Worm (Caenorhabditis elegans) whole organism, young adult: ENCODE results near the gene ets-10.
A peak's percentile ranks its signal among the peaks of the same experiment; 100 is the strongest.

Experiments
- B0019.2 ChIP-seq: fragments of 200-800 bp; sonication (Bioruptor generic); conservative IDR thresholded peaks from 2 replicates; pipeline ENCODE4 v1.3.6; 2022; ENCODE audit warnings: missing genetic modification reagents, missing genetic modification characterization, missing compliant biosample characterization
- B0035.1 ChIP-seq: sonication (generic microtip); optimal IDR thresholded peaks from 2 replicates; lab custom pipeline; 2016; ENCODE audit warnings: missing genetic modification characterization, mild to moderate bottlenecking, missing compliant biosample characterization, missing genotype, missing genetic modification reagents
- B0336.3 ChIP-seq: fragments of 200-800 bp; sonication (Bioruptor generic); IDR thresholded peaks from 2 replicates; pipeline ENCODE4 v1.3.6; 2022; ENCODE audit warnings: missing genetic modification characterization, missing compliant biosample characterization
- F10E7.11 ChIP-seq: sonication (generic microtip); optimal IDR thresholded peaks from 2 replicates; lab custom pipeline; 2017; ENCODE audit warnings: mild to moderate bottlenecking, missing genetic modification characterization, moderate library complexity, missing compliant biosample characterization
- F22D6.2 ChIP-seq: sonication (generic microtip); optimal IDR thresholded peaks from 2 replicates; lab custom pipeline; 2016; ENCODE audit warnings: mild to moderate bottlenecking, missing genetic modification characterization, missing compliant biosample characterization
- F33H1.4 ChIP-seq: fragments of 200-800 bp; sonication (Bioruptor generic); IDR thresholded peaks from 2 replicates; pipeline ENCODE4 v1.3.6; 2022; ENCODE audit warnings: missing genetic modification reagents, missing genetic modification characterization, missing compliant biosample characterization
- F39B2.1 ChIP-seq: fragments of 200-800 bp; sonication (Bioruptor generic); IDR thresholded peaks from 2 replicates; pipeline ENCODE4 v1.3.6; 2022; ENCODE audit warnings: missing genetic modification reagents, missing genetic modification characterization, missing compliant biosample characterization
- F52B5.7 ChIP-seq: sonication (generic microtip); optimal IDR thresholded peaks from 2 replicates; lab custom pipeline; 2016; ENCODE audit warnings: mild to moderate bottlenecking, missing genetic modification characterization, missing compliant biosample characterization
- F57A8.1 ChIP-seq: fragments of 200-800 bp; sonication (Bioruptor generic); optimal IDR thresholded peaks from 2 replicates; lab custom pipeline; 2018; ENCODE audit warnings: mild to moderate bottlenecking, missing genetic modification characterization, moderate library complexity, missing compliant biosample characterization
- F57C9.4 ChIP-seq: sonication (generic microtip); optimal IDR thresholded peaks from 2 replicates; lab custom pipeline; 2017; ENCODE audit warnings: mild to moderate bottlenecking, missing genetic modification characterization, missing compliant biosample characterization
- K12H6.12 ChIP-seq: fragments of 200-800 bp; sonication (Bioruptor generic); optimal IDR thresholded peaks from 2 replicates; lab custom pipeline; 2018; ENCODE audit warnings: mild to moderate bottlenecking, missing genetic modification characterization, missing compliant biosample characterization
- T07F8.4 ChIP-seq: sonication (generic microtip); optimal IDR thresholded peaks from 2 replicates; lab custom pipeline; 2016; ENCODE audit warnings: mild to moderate bottlenecking, missing genetic modification characterization, moderate library complexity, missing compliant biosample characterization
- T26A5.8 ChIP-seq: sonication (generic microtip); optimal IDR thresholded peaks from 2 replicates; lab custom pipeline; 2016; ENCODE audit warnings: missing genetic modification characterization, missing compliant biosample characterization
- Y53F4B.3 ChIP-seq: fragments of 200-800 bp; sonication (Bioruptor generic); IDR thresholded peaks from 2 replicates; pipeline ENCODE4 v1.3.6; 2022; ENCODE audit warnings: missing genetic modification reagents, missing genetic modification characterization, missing compliant biosample characterization
- Y53G8AR.9 ChIP-seq: fragments of 200-800 bp; sonication (Bioruptor generic); conservative IDR thresholded peaks from 2 replicates; pipeline ENCODE4 v1.3.6; 2022; ENCODE audit warnings: missing genetic modification reagents, missing genetic modification characterization, missing compliant biosample characterization
- Y56A3A.18 ChIP-seq: fragments of 200-800 bp; sonication (Bioruptor generic); IDR thresholded peaks from 2 replicates; pipeline ENCODE4 v1.3.6; 2022; ENCODE audit warnings: missing genetic modification reagents, missing genetic modification characterization, missing compliant biosample characterization
- Y79H2A.3 ChIP-seq: fragments of 200-800 bp; sonication (Bioruptor generic); conservative IDR thresholded peaks from 2 replicates; pipeline ENCODE4 v1.3.6; 2022; ENCODE audit warnings: missing genetic modification reagents, missing genetic modification characterization, missing compliant biosample characterization
- ZK185.1 ChIP-seq: sonication (generic microtip); optimal IDR thresholded peaks from 2 replicates; lab custom pipeline; 2016; ENCODE audit warnings: mild to moderate bottlenecking, missing genetic modification characterization, missing compliant biosample characterization; ENCODE audit not compliant: poor library complexity, severe bottlenecking
- aptf-2 ChIP-seq: fragments of 200-800 bp; sonication (Bioruptor generic); conservative IDR thresholded peaks from 2 replicates; pipeline ENCODE4 v1.3.6; 2022; ENCODE audit warnings: missing genetic modification reagents, missing genetic modification characterization, missing compliant biosample characterization
- attf-3 ChIP-seq: fragments of 200-800 bp; sonication (Bioruptor generic); conservative IDR thresholded peaks from 2 replicates; pipeline ENCODE4 v1.3.6; 2022; ENCODE audit warnings: missing genetic modification reagents, missing genetic modification characterization, missing compliant biosample characterization
- attf-5 ChIP-seq: fragments of 200-800 bp; sonication (Bioruptor generic); optimal IDR thresholded peaks from 2 replicates; lab custom pipeline; 2018; ENCODE audit warnings: mild to moderate bottlenecking, missing genetic modification characterization, missing compliant biosample characterization
- cebp-2 ChIP-seq: fragments of 200-800 bp; sonication (Bioruptor generic); IDR thresholded peaks from 2 replicates; pipeline ENCODE4 v1.3.6; 2022; ENCODE audit warnings: missing genetic modification characterization, missing compliant biosample characterization
- ceh-58 ChIP-seq: fragments of 200-800 bp; sonication (Bioruptor generic); IDR thresholded peaks from 2 replicates; pipeline ENCODE4 v1.3.6; 2022; ENCODE audit warnings: missing genetic modification characterization, missing compliant biosample characterization
- dox-1 ChIP-seq: fragments of 200-800 bp; sonication (Bioruptor generic); IDR thresholded peaks from 2 replicates; pipeline ENCODE4 v1.3.6; 2022; ENCODE audit warnings: missing genetic modification reagents, missing genetic modification characterization, missing compliant biosample characterization
- dpff-1 ChIP-seq: sonication (generic microtip); optimal IDR thresholded peaks from 2 replicates; lab custom pipeline; 2017; ENCODE audit warnings: mild to moderate bottlenecking, missing genetic modification characterization, missing compliant biosample characterization
- egl-18 ChIP-seq: fragments of 200-800 bp; sonication (Bioruptor generic); IDR thresholded peaks from 2 replicates; pipeline ENCODE4 v1.3.6; 2022; ENCODE audit warnings: missing genetic modification reagents, missing genetic modification characterization, missing compliant biosample characterization
- egrh-3 ChIP-seq: fragments of 200-800 bp; sonication (Bioruptor generic); IDR thresholded peaks from 2 replicates; pipeline ENCODE4 v1.3.6; 2022; ENCODE audit warnings: missing genetic modification reagents, missing genetic modification characterization, missing compliant biosample characterization
- gei-17 ChIP-seq: fragments of 200-800 bp; sonication (Bioruptor generic); optimal IDR thresholded peaks from 2 replicates; lab custom pipeline; 2018; ENCODE audit warnings: mild to moderate bottlenecking, missing genetic modification characterization, missing compliant biosample characterization
- hmg-20 ChIP-seq: fragments of 200-800 bp; sonication (Bioruptor generic); IDR thresholded peaks from 2 replicates; pipeline ENCODE4 v1.3.6; 2022; ENCODE audit warnings: missing genetic modification reagents, missing genetic modification characterization, missing compliant biosample characterization
- hrde-1 ChIP-seq: sonication (generic microtip); optimal IDR thresholded peaks from 2 replicates; lab custom pipeline; 2016; ENCODE audit warnings: missing genetic modification characterization, mild to moderate bottlenecking, missing compliant biosample characterization, moderate library complexity, missing genotype, missing genetic modification reagents, borderline replicate concordance
- hsf-1 ChIP-seq: fragments of 200-800 bp; sonication (Bioruptor generic); IDR thresholded peaks from 2 replicates; pipeline ENCODE4 v1.3.6; 2022; ENCODE audit warnings: missing genetic modification reagents, missing genetic modification characterization, missing compliant biosample characterization
- let-526 ChIP-seq: fragments of 200-800 bp; sonication (Bioruptor generic); IDR thresholded peaks from 2 replicates; pipeline ENCODE4 v1.3.6; 2022; ENCODE audit warnings: missing genetic modification reagents, missing genetic modification characterization, missing compliant biosample characterization
- let-607 ChIP-seq, 2 experiments: fragments of 200-800 bp in 1 of 2; sonication (Bioruptor generic) in 1 of 2; sonication (generic microtip) in 1 of 2; optimal IDR thresholded peaks; 2 replicates each; lab custom pipeline; 2016 to 2018; ENCODE audit warnings: mild to moderate bottlenecking in 2 of 2, missing compliant biosample characterization in 2 of 2, missing genetic modification characterization in 2 of 2, moderate library complexity in 2 of 2, missing genotype in 1 of 2
- lir-1 ChIP-seq: fragments of 200-800 bp; sonication (Bioruptor generic); conservative IDR thresholded peaks from 2 replicates; pipeline ENCODE4 v1.3.6; 2022; ENCODE audit warnings: missing genetic modification reagents, missing genetic modification characterization, missing compliant biosample characterization
- lsl-1 ChIP-seq: fragments of 200-800 bp; sonication (Bioruptor generic); optimal IDR thresholded peaks from 2 replicates; lab custom pipeline; 2018; ENCODE audit warnings: mild to moderate bottlenecking, missing genetic modification characterization, moderate library complexity, missing compliant biosample characterization
- madf-8 ChIP-seq: fragments of 200-800 bp; sonication (Bioruptor generic); conservative IDR thresholded peaks from 2 replicates; pipeline ENCODE4 v1.3.6; 2022; ENCODE audit warnings: missing genetic modification reagents, missing genetic modification characterization, missing compliant biosample characterization
- mes-4 ChIP-seq: sonication (generic microtip); optimal IDR thresholded peaks from 2 replicates; lab custom pipeline; 2016; ENCODE audit warnings: missing genotype, missing genetic modification characterization, missing compliant biosample characterization
- nhr-27 ChIP-seq: fragments of 200-800 bp; sonication (Bioruptor generic); optimal IDR thresholded peaks from 2 replicates; lab custom pipeline; 2018; ENCODE audit warnings: mild to moderate bottlenecking, missing genetic modification characterization, moderate library complexity, missing compliant biosample characterization
- pbrm-1 ChIP-seq: fragments of 200-800 bp; sonication (Bioruptor generic); IDR thresholded peaks from 2 replicates; pipeline ENCODE4 v1.3.6; 2022; ENCODE audit warnings: missing genetic modification reagents, missing genetic modification characterization, missing compliant biosample characterization
- pha-4 ChIP-seq: fragments of 150-350 bp; sonication (generic microtip); optimal IDR thresholded peaks from 2 replicates; lab custom pipeline; 2014; ENCODE audit warnings: missing biosample characterization, missing genetic modification reagents, missing genetic modification characterization
- repo-1 ChIP-seq: sonication (generic microtip); optimal IDR thresholded peaks from 2 replicates; lab custom pipeline; 2017; ENCODE audit warnings: mild to moderate bottlenecking, missing genetic modification characterization, missing compliant biosample characterization
- sdz-38 ChIP-seq: sonication (generic microtip); optimal IDR thresholded peaks from 2 replicates; lab custom pipeline; 2016; ENCODE audit warnings: missing genotype, missing genetic modification characterization, missing compliant biosample characterization
- snpc-4 ChIP-seq, 5 experiments: fragments of 150-350 bp in 1 of 5; sonication (generic microtip) in 4 of 5; optimal IDR thresholded peaks; 2 replicates each; lab custom pipeline; 2014 to 2018; ENCODE audit warnings: missing genetic modification characterization in 5 of 5, missing biosample characterization in 3 of 5, antibody characterized with exemption in 2 of 5, mild to moderate bottlenecking in 2 of 5, missing compliant biosample characterization in 2 of 5, missing genotype in 2 of 5, moderate library complexity in 2 of 5, missing genetic modification reagents in 1 of 5
- tbx-9 ChIP-seq: sonication (generic microtip); optimal IDR thresholded peaks from 2 replicates; lab custom pipeline; 2016; ENCODE audit warnings: borderline replicate concordance, missing genetic modification characterization, inconsistent platforms, missing compliant biosample characterization
- ztf-18 ChIP-seq: sonication (generic microtip); optimal IDR thresholded peaks from 2 replicates; lab custom pipeline; 2016; ENCODE audit warnings: missing genotype, mild to moderate bottlenecking, missing genetic modification characterization, missing compliant biosample characterization
- ztf-25 ChIP-seq: fragments of 200-800 bp; sonication (Bioruptor generic); IDR thresholded peaks from 2 replicates; pipeline ENCODE4 v1.3.6; 2022; ENCODE audit warnings: missing genetic modification reagents, missing genetic modification characterization, missing compliant biosample characterization
- ztf-28 ChIP-seq: fragments of 200-800 bp; sonication (Bioruptor generic); IDR thresholded peaks from 2 replicates; pipeline ENCODE4 v1.3.6; 2022; ENCODE audit warnings: missing genetic modification reagents, missing genetic modification characterization, missing compliant biosample characterization
- ztf-6 ChIP-seq: fragments of 200-800 bp; sonication (Bioruptor generic); IDR thresholded peaks from 2 replicates; pipeline ENCODE4 v1.3.6; 2022; ENCODE audit warnings: missing genetic modification reagents, missing genetic modification characterization, missing compliant biosample characterization

The ets-10 gene

DNA sequence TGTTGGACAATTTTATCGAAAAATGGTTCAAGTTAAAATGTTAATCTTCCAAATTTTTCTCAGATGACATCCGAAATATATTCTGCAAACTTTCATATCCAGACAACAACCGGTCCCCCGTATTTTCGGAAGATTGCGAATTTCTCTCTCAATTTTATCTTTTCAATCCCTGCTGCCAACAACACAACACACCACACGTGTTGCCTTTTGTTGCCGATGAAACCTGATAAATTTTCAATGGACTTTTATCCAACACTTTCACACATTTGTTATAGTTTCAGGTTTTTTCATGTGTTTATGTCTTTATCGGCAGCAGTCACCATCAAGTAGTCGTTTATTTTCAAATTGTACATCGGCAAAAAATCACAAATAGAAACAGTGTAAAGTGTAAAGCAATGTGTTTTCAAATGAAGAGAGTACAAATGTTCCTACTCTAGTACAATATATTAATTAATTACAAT is 37.7 kb upstream of the ets-10 start (continued):
- TF ChIP-seq ZK185.1: no peak
- no peak for TF ChIP-seq egrh-3 (GFP tag; lab: Robert Waterston, UW)
- no peak for TF ChIP-seq ceh-58 (GFP tag; lab: Robert Waterston, UW)
- no peak for TF ChIP-seq K12H6.12 (tag; lab: Kevin White, UChicago)
- peak; percentile 38 for TF ChIP-seq gei-17
- TF ChIP-seq ztf-28 (GFP tag; lab: Robert Waterston, UW): no peak
- no peak for TF ChIP-seq lsl-1
- no peak for TF ChIP-seq nhr-27 (tag; lab: Kevin White, UChicago)
- TF ChIP-seq hsf-1 (GFP tag; lab: Robert Waterston, UW): no peak
- no peak for TF ChIP-seq F22D6.2 (tag; lab: Kevin White, UChicago)
- 0 out of 2 replicates have a peak, but pooled peaks have one; percentile 15 for TF ChIP-seq ztf-25 (GFP tag; lab: Robert Waterston, UW)
- TF ChIP-seq B0336.3 (GFP tag; lab: Robert Waterston, UW): peak; percentile 86
- no peak for TF ChIP-seq ztf-6
- TF ChIP-seq F33H1.4 (GFP tag; lab: Robert Waterston, UW): no peak
- TF ChIP-seq B0035.1 (tag; lab: Kevin White, UChicago): no peak
- TF ChIP-seq dox-1 (GFP tag; lab: Robert Waterston, UW): peak; percentile 65
- no peak for TF ChIP-seq B0019.2 (GFP tag; lab: Robert Waterston, UW)
- no peak for TF ChIP-seq let-607 (tag; optimal IDR thresholded peaks at IDR 0.05; lab: Kevin White, UChicago)
- TF ChIP-seq attf-5 (GFP tag; lab: Kevin White, UChicago): peak; percentile 2
- TF ChIP-seq F57C9.4 (tag; lab: Kevin White, UChicago): no peak
- no peak for TF ChIP-seq hrde-1 (tag; lab: Kevin White, UChicago)
- TF ChIP-seq dpff-1 (tag; lab: Kevin White, UChicago): no peak
- no peak for TF ChIP-seq ztf-18 (tag; lab: Kevin White, UChicago)
- 0 out of 2 replicates have a peak, but pooled peaks have one; percentile 56 for TF ChIP-seq Y53G8AR.9 (GFP tag; lab: Robert Waterston, UW)
- TF ChIP-seq F10E7.11 (tag; lab: Kevin White, UChicago): no peak
- TF ChIP-seq T07F8.4 (tag; lab: Kevin White, UChicago): no peak
- TF ChIP-seq Y53F4B.3 (GFP tag; lab: Robert Waterston, UW): no peak
- TF ChIP-seq pbrm-1 (GFP tag; lab: Robert Waterston, UW): 0 out of 2 replicates have a peak, but pooled peaks have one; percentile 37
- TF ChIP-seq lir-1: 0 out of 2 replicates have a peak, but pooled peaks have one; percentile 46
- no peak for TF ChIP-seq Y56A3A.18
- TF ChIP-seq F52B5.7 (tag; lab: Kevin White, UChicago): no peak
- TF ChIP-seq pha-4: no peak
- no peak for TF ChIP-seq T26A5.8
- no peak for TF ChIP-seq F39B2.1 (GFP tag; lab: Robert Waterston, UW)
- TF ChIP-seq let-526 (GFP tag; lab: Robert Waterston, UW): 0 out of 2 replicates have a peak, but pooled peaks have one; percentile 4
- no peak for TF ChIP-seq Y79H2A.3 (GFP tag; lab: Robert Waterston, UW)
- no peak for TF ChIP-seq aptf-2 (GFP tag; lab: Robert Waterston, UW)
- peak; percentile 89 for TF ChIP-seq repo-1 (tag; lab: Kevin White, UChicago)
- no peak for TF ChIP-seq madf-8 (GFP tag; lab: Robert Waterston, UW)
- TF ChIP-seq hmg-20 (GFP tag; lab: Robert Waterston, UW): no peak; the same call in 1 of the 2 replicates
- TF ChIP-seq cebp-2 (GFP tag; lab: Robert Waterston, UW): no peak
- TF ChIP-seq snpc-4 (GFP tag; optimal IDR thresholded peaks at IDR 0.05; lab: Kevin White, UChicago): no peak
- no peak for TF ChIP-seq snpc-4 (tag; optimal IDR thresholded peaks at IDR 0.05; lab: Kevin White, UChicago)
- no peak for TF ChIP-seq sdz-38 (tag; lab: Kevin White, UChicago)
- no peak for TF ChIP-seq tbx-9 (tag; lab: Kevin White, UChicago)
- no peak for TF ChIP-seq attf-3
- no peak for TF ChIP-seq egl-18 (GFP tag; lab: Robert Waterston, UW)
- no peak for TF ChIP-seq mes-4 (tag; lab: Kevin White, UChicago)
- no peak for TF ChIP-seq F57A8.1
